Worm (Caenorhabditis elegans): Measurements from ENCODE around the gene C37C3.11.

ce11 chrV:7819585-7819984 is 45.0 kb downstream of the C37C3.11 start:
- TF ChIP-seq nhr-11 (tag; optimal IDR thresholded peaks at IDR 0.05) (no peak), sdc-2 (tag; optimal IDR thresholded peaks at IDR 0.05) (no peak)

Measured in whole organism, late embryonic.